Worm (Caenorhabditis elegans) whole organism, L3 larva: ENCODE results near the gene ooc-5.

Experiments
- ceh-16 ChIP-seq: sonication (generic microtip); optimal IDR thresholded peaks from 2 replicates; lab custom pipeline; 2017; ENCODE audit warnings: missing biosample characterization, missing genetic modification characterization
- jun-1 ChIP-seq: fragments of 150-350 bp; optimal IDR thresholded peaks from 2 replicates; lab custom pipeline; 2014; ENCODE audit warnings: missing biosample characterization, missing genetic modification reagents, missing genetic modification characterization
- nhr-11 ChIP-seq: fragments of 150-350 bp; optimal IDR thresholded peaks from 2 replicates; lab custom pipeline; 2014; ENCODE audit warnings: missing biosample characterization, missing genetic modification characterization
- nhr-12 ChIP-seq: fragments of 150-350 bp; optimal IDR thresholded peaks from 2 replicates; lab custom pipeline; 2014; ENCODE audit warnings: missing biosample characterization, missing genetic modification characterization
- nhr-237 ChIP-seq: fragments of 150-350 bp; optimal IDR thresholded peaks from 2 replicates; lab custom pipeline; 2014; ENCODE audit warnings: missing biosample characterization, missing genetic modification characterization
- nhr-76 ChIP-seq: fragments of 150-350 bp; sonication (generic microtip); optimal IDR thresholded peaks from 5 replicates; lab custom pipeline; 2014; ENCODE audit warnings: missing biosample characterization, missing genetic modification characterization
- sea-2 ChIP-seq: fragments of 150-350 bp; sonication (generic microtip); optimal IDR thresholded peaks from 4 replicates; lab custom pipeline; 2014; ENCODE audit warnings: missing biosample characterization, missing genetic modification reagents, missing genetic modification characterization
- unc-39 ChIP-seq: sonication (generic microtip); optimal IDR thresholded peaks from 4 replicates; lab custom pipeline; 2017; ENCODE audit warnings: missing biosample characterization, missing genetic modification characterization
- unc-62 ChIP-seq: fragments of 150-350 bp; sonication (generic microtip); optimal IDR thresholded peaks from 4 replicates; lab custom pipeline; 2014; ENCODE audit warnings: missing biosample characterization, missing genetic modification reagents, missing genetic modification characterization
- ztf-11 ChIP-seq: fragments of 150-350 bp; optimal IDR thresholded peaks from 2 replicates; lab custom pipeline; 2014; ENCODE audit warnings: missing biosample characterization, missing genetic modification characterization

DNA sequence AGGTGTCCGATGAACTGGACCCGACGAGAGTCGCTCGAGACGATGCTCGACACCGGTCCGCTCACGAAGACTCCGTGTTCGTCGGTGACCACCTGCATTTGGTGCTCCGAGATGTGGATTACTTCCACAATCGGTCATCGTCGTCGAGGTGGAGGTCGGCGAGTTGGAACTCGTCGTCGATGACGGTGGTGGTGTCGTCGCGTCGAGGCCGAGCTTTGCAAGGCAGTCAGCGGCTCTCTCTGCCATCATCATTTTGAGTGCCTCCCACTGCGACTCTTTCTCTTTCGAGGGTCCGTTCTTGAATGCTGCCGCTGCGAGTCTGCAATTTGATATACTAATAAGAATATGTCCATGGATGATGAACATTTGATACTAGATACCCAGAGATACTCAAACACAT lies 14.8 kb downstream of the ooc-5 start:
- TF ChIP-seq nhr-11 (tag; lab: Kevin White, UChicago) (no peak), sea-2 (GFP tag; lab: Kevin White, UChicago) (no peak), unc-39 (tag; lab: Kevin White, UChicago) (no peak), jun-1 (tag; lab: Kevin White, UChicago) (no peak), nhr-12 (tag; lab: Kevin White, UChicago) (no peak), nhr-237 (no peak), ztf-11 (no peak), unc-62 (no peak), ceh-16 (tag; lab: Kevin White, UChicago) (no peak), nhr-76 (tag; lab: Kevin White, UChicago) (no peak)
